Fruit fly (Drosophila melanogaster) whole organism, embryonic: ENCODE results near the gene CG6893.

Experiments used
- C15 ChIP-seq: fragments of 200-800 bp; sonication (Bioruptor generic); IDR thresholded peaks from 3 replicates; pipeline ENCODE4 v1.3.6; 2022; ENCODE audit warnings: missing biosample characterization, missing genetic modification characterization
- CG10147 ChIP-seq: fragments of 200-800 bp; sonication (Bioruptor generic); optimal IDR thresholded peaks from 2 replicates; lab custom pipeline; 2019; ENCODE audit warnings: missing biosample characterization, mild to moderate bottlenecking, missing genetic modification characterization, moderate library complexity
- CG10959 ChIP-seq: fragments of 200-800 bp; sonication (Bioruptor generic); IDR thresholded peaks from 2 replicates; pipeline ENCODE4 v1.3.6; 2022; ENCODE audit warnings: missing biosample characterization, missing genetic modification characterization
- CG11560 ChIP-seq: fragments of 200-800 bp; sonication (Bioruptor generic); IDR thresholded peaks from 3 replicates; pipeline ENCODE4 v1.3.6; 2022; ENCODE audit warnings: missing biosample characterization, missing genetic modification characterization
- CG11695 ChIP-seq: fragments of 200-800 bp; sonication (Bioruptor generic); IDR thresholded peaks from 3 replicates; pipeline ENCODE4 v1.3.6; 2022; ENCODE audit warnings: missing biosample characterization, missing genetic modification characterization
- CG12219 ChIP-seq: fragments of 200-800 bp; sonication (Bioruptor generic); optimal IDR thresholded peaks from 3 replicates; lab custom pipeline; 2018; ENCODE audit warnings: missing biosample characterization, mild to moderate bottlenecking, missing genetic modification characterization
- CG12299 ChIP-seq: fragments of 200-800 bp; sonication (Bioruptor generic); optimal IDR thresholded peaks from 2 replicates; lab custom pipeline; 2018; ENCODE audit warnings: missing biosample characterization, mild to moderate bottlenecking, missing genetic modification characterization
- CG12391 ChIP-seq: fragments of 200-800 bp; sonication (Bioruptor generic); optimal IDR thresholded peaks from 3 replicates; lab custom pipeline; 2018; ENCODE audit warnings: missing biosample characterization, mild to moderate bottlenecking, missing genetic modification characterization, moderate library complexity
- CG13123 ChIP-seq: fragments of 200-800 bp; sonication (Bioruptor generic); optimal IDR thresholded peaks from 2 replicates; lab custom pipeline; 2016; ENCODE audit warnings: missing biosample characterization, missing genetic modification characterization
- CG15073 ChIP-seq: fragments of 200-800 bp; sonication (Bioruptor generic); optimal IDR thresholded peaks from 2 replicates; lab custom pipeline; 2016; ENCODE audit warnings: missing biosample characterization, missing genetic modification characterization
- CG15269 ChIP-seq: fragments of 200-800 bp; sonication (Bioruptor generic); optimal IDR thresholded peaks from 2 replicates; lab custom pipeline; 2018; ENCODE audit warnings: missing biosample characterization, mild to moderate bottlenecking, missing genetic modification characterization, moderate library complexity
- CG15479 ChIP-seq: fragments of 200-800 bp; sonication (Bioruptor generic); optimal IDR thresholded peaks from 3 replicates; lab custom pipeline; 2019; ENCODE audit warnings: missing biosample characterization, mild to moderate bottlenecking, missing genetic modification characterization, moderate library complexity
- CG16813 ChIP-seq: fragments of 200-800 bp; sonication (Bioruptor generic); IDR thresholded peaks from 3 replicates; pipeline ENCODE4 v1.3.6; 2022; ENCODE audit warnings: missing biosample characterization, missing genetic modification characterization; ENCODE audit not compliant: partially characterized antibody
- CG17186 ChIP-seq: fragments of 200-800 bp; sonication (Bioruptor generic); optimal IDR thresholded peaks from 3 replicates; lab custom pipeline; 2017; ENCODE audit warnings: missing biosample characterization, missing genetic modification reagents, missing genetic modification characterization
- CG17328 ChIP-seq: fragments of 200-800 bp; sonication (Bioruptor generic); IDR thresholded peaks from 2 replicates; pipeline ENCODE4 v1.3.6; 2022; ENCODE audit warnings: missing biosample characterization, missing genetic modification characterization
- CG17361 ChIP-seq: fragments of 200-800 bp; sonication (Bioruptor generic); IDR thresholded peaks from 3 replicates; pipeline ENCODE4 v1.3.6; 2022; ENCODE audit warnings: missing biosample characterization, missing genetic modification characterization
- CG1792 ChIP-seq: fragments of 200-800 bp; sonication (Bioruptor generic); optimal IDR thresholded peaks from 2 replicates; lab custom pipeline; 2016; ENCODE audit warnings: missing biosample characterization, missing genetic modification characterization
- CG18262 ChIP-seq: fragments of 200-800 bp; optimal IDR thresholded peaks from 3 replicates; lab custom pipeline; 2019; ENCODE audit warnings: missing biosample characterization, mild to moderate bottlenecking, missing genetic modification characterization, moderate library complexity
- CG18599 ChIP-seq: fragments of 200-800 bp; sonication (Bioruptor generic); optimal IDR thresholded peaks from 3 replicates; lab custom pipeline; 2017; ENCODE audit warnings: missing biosample characterization, missing genetic modification characterization, mild to moderate bottlenecking, moderate library complexity, missing genetic modification reagents
- CG2120 ChIP-seq: fragments of 200-800 bp; sonication (Bioruptor generic); optimal IDR thresholded peaks from 3 replicates; lab custom pipeline; 2016; ENCODE audit warnings: missing biosample characterization, missing genetic modification characterization
- CG34224 ChIP-seq: fragments of 200-800 bp; sonication (Bioruptor generic); IDR thresholded peaks from 3 replicates; pipeline ENCODE4 v1.3.6; 2022; ENCODE audit warnings: missing biosample characterization, missing genetic modification characterization; ENCODE audit not compliant: partially characterized antibody
- CG34422 ChIP-seq: fragments of 200-800 bp; sonication (Bioruptor generic); IDR thresholded peaks from 3 replicates; pipeline ENCODE4 v1.3.6; 2022; ENCODE audit warnings: missing biosample characterization, missing genetic modification characterization
- CG42726 ChIP-seq: fragments of 200-800 bp; sonication (Bioruptor generic); IDR thresholded peaks from 2 replicates; pipeline ENCODE4 v1.3.6; 2022; ENCODE audit warnings: missing biosample characterization, missing genetic modification characterization; ENCODE audit not compliant: partially characterized antibody
- CG6791 ChIP-seq: fragments of 200-800 bp; sonication (Bioruptor generic); IDR thresholded peaks from 3 replicates; pipeline ENCODE4 v1.3.6; 2022; ENCODE audit warnings: missing biosample characterization, missing genetic modification characterization; ENCODE audit not compliant: partially characterized antibody
- CG7786 ChIP-seq: fragments of 200-800 bp; sonication (Bioruptor generic); optimal IDR thresholded peaks from 2 replicates; lab custom pipeline; 2016; ENCODE audit warnings: missing biosample characterization, missing genetic modification characterization
- CG8089 ChIP-seq: fragments of 200-800 bp; sonication (Bioruptor generic); optimal IDR thresholded peaks from 3 replicates; lab custom pipeline; 2016; ENCODE audit warnings: missing biosample characterization, missing genetic modification characterization
- CG8478 ChIP-seq: fragments of >200 bp; optimal IDR thresholded peaks from 2 replicates; lab custom pipeline; 2018
- CG8944 ChIP-seq: fragments of 200-800 bp; sonication (Bioruptor generic); optimal IDR thresholded peaks from 3 replicates; lab custom pipeline; 2016; ENCODE audit warnings: missing biosample characterization, missing genetic modification characterization
- CG9932 ChIP-seq: fragments of 200-800 bp; sonication (Bioruptor generic); IDR thresholded peaks from 2 replicates; pipeline ENCODE4 v1.3.6; 2022; ENCODE audit warnings: missing biosample characterization, missing genetic modification characterization
- CkIIα-i1 ChIP-seq: fragments of 200-800 bp; sonication (Bioruptor generic); IDR thresholded peaks from 2 replicates; pipeline ENCODE4 v1.3.6; 2022; ENCODE audit warnings: missing biosample characterization, missing genetic modification characterization
- D ChIP-seq, 2 experiments: fragments of 200-800 bp in 1 of 2; fragments of >200 bp in 1 of 2; sonication (Bioruptor generic) in 1 of 2; optimal IDR thresholded peaks; 2 replicates in 1 of 2; 3 replicates in 1 of 2; lab custom pipeline; 2017; ENCODE audit warnings: mild to moderate bottlenecking in 1 of 2, missing biosample characterization in 1 of 2, missing genetic modification characterization in 1 of 2, missing genetic modification reagents in 1 of 2
- Fer1 ChIP-seq: fragments of 200-800 bp; sonication (Bioruptor generic); optimal IDR thresholded peaks from 2 replicates; lab custom pipeline; 2017; ENCODE audit warnings: missing biosample characterization, mild to moderate bottlenecking, missing genetic modification characterization
- GATAe ChIP-seq: fragments of 200-800 bp; sonication (Bioruptor generic); conservative IDR thresholded peaks from 2 replicates; pipeline ENCODE4 v1.3.6; 2022; ENCODE audit warnings: missing biosample characterization, missing genetic modification characterization
- Lim3 ChIP-seq: fragments of 200-800 bp; sonication (Bioruptor generic); IDR thresholded peaks from 2 replicates; pipeline ENCODE4 v1.3.6; 2022; ENCODE audit warnings: missing biosample characterization, missing genetic modification characterization
- NK7.1 ChIP-seq: fragments of 200-800 bp; sonication (Bioruptor generic); optimal IDR thresholded peaks from 3 replicates; lab custom pipeline; 2016; ENCODE audit warnings: missing biosample characterization, missing genetic modification characterization
- Taf1 ChIP-seq: fragments of 200-800 bp; sonication (Bioruptor generic); IDR thresholded peaks from 2 replicates; pipeline ENCODE4 v1.3.6; 2022; ENCODE audit warnings: missing biosample characterization, missing genetic modification characterization
- Trl ChIP-seq, 3 experiments: fragments of >200 bp in 2 of 3; fragments of 200-800 bp in 1 of 3; sonication (Bioruptor generic) in 1 of 3; optimal IDR thresholded peaks; 2 replicates in 1 of 3; 3 replicates in 2 of 3; lab custom pipeline; 2016 to 2017; ENCODE audit warnings: missing biosample characterization in 1 of 3, missing genetic modification characterization in 1 of 3
- ara ChIP-seq: fragments of 200-800 bp; sonication (Bioruptor generic); IDR thresholded peaks from 2 replicates; pipeline ENCODE4 v1.3.6; 2022; ENCODE audit warnings: missing biosample characterization, missing genetic modification characterization
- fd102C ChIP-seq: fragments of 200-800 bp; sonication (Bioruptor generic); optimal IDR thresholded peaks from 2 replicates; lab custom pipeline; 2018; ENCODE audit warnings: missing biosample characterization, mild to moderate bottlenecking, missing genetic modification characterization, moderate library complexity
- fd3F ChIP-seq: fragments of 200-800 bp; sonication (Bioruptor generic); optimal IDR thresholded peaks from 2 replicates; lab custom pipeline; 2018; ENCODE audit warnings: missing biosample characterization, mild to moderate bottlenecking, missing genetic modification characterization, moderate library complexity
- gfzf ChIP-seq: fragments of 200-800 bp; sonication (Bioruptor generic); optimal IDR thresholded peaks from 2 replicates; lab custom pipeline; 2016; ENCODE audit warnings: missing biosample characterization, mild to moderate bottlenecking, missing genetic modification characterization, moderate library complexity
- grn ChIP-seq: fragments of 200-800 bp; sonication (Bioruptor generic); optimal IDR thresholded peaks from 3 replicates; lab custom pipeline; 2017; ENCODE audit warnings: missing biosample characterization, missing genetic modification characterization
- hb ChIP-seq: fragments of 200-800 bp; sonication (Bioruptor generic); IDR thresholded peaks from 3 replicates; pipeline ENCODE4 v1.3.6; 2022; ENCODE audit warnings: missing biosample characterization, missing genetic modification characterization; ENCODE audit not compliant: partially characterized antibody
- jigr1 ChIP-seq: fragments of 200-800 bp; sonication (Bioruptor generic); IDR thresholded peaks from 3 replicates; pipeline ENCODE4 v1.3.6; 2022; ENCODE audit warnings: missing biosample characterization, missing genetic modification characterization
- pan ChIP-seq, 4 experiments: fragments of >200 bp in 3 of 4; fragments of 200-800 bp in 1 of 4; sonication (Bioruptor generic) in 1 of 4; optimal IDR thresholded peaks in 3 of 4; IDR thresholded peaks in 1 of 4; 2 replicates each; pipeline versions ENCODE4 v1.3.6 to Lab custom; 2017 to 2022; ENCODE audit warnings: missing biosample characterization in 2 of 4, missing genetic modification characterization in 2 of 4, mixed read lengths in 1 of 4
- pnt ChIP-seq: fragments of 200-800 bp; sonication (Bioruptor generic); optimal IDR thresholded peaks from 3 replicates; lab custom pipeline; 2016; ENCODE audit warnings: missing biosample characterization, missing genetic modification characterization
- so ChIP-seq: fragments of 200-800 bp; sonication (Bioruptor generic); IDR thresholded peaks from 3 replicates; pipeline ENCODE4 v1.3.6; 2022; ENCODE audit warnings: missing biosample characterization, missing genetic modification characterization
- sug ChIP-seq: fragments of 200-800 bp; optimal IDR thresholded peaks from 2 replicates; lab custom pipeline; 2019; ENCODE audit warnings: missing biosample characterization, mild to moderate bottlenecking, missing genetic modification characterization, moderate library complexity
- tin ChIP-seq: fragments of 200-800 bp; sonication (Bioruptor generic); optimal IDR thresholded peaks from 3 replicates; lab custom pipeline; 2016; ENCODE audit warnings: missing biosample characterization, missing genetic modification characterization
- ttk ChIP-seq: fragments of 200-800 bp; sonication (Bioruptor generic); IDR thresholded peaks from 2 replicates; pipeline ENCODE4 v2.1.2; 2022; ENCODE audit warnings: missing biosample characterization, missing genetic modification characterization

CG6893 gene

dm6 chr3L:18672203-18672602, 21.8 kb upstream of the CG6893 start (continued):
- TF ChIP-seq fd102C (GFP tag; lab: Kevin White, UChicago) (no peak), CG11695 (GFP tag; lab: Robert Waterston, UW) (no peak), CG17186 (GFP tag; lab: Kevin White, UChicago) (no peak), CG10147 (no peak), gfzf (GFP tag; lab: Kevin White, UChicago) (no peak), sug (tag; lab: Kevin White, UChicago) (peak; percentile 9), CG34422 (GFP tag; lab: Robert Waterston, UW) (peak; percentile 92), CG17361 (GFP tag; lab: Robert Waterston, UW) (no peak), CG12219 (GFP tag; lab: Kevin White, UChicago) (no peak), pan (optimal IDR thresholded peaks at IDR 0.05; lab: Kevin White, UChicago) (no peak), pan (GFP tag; optimal IDR thresholded peaks at IDR 0.05 in 1 of 2, IDR thresholded peaks at IDR 0.05 in 1 of 2) (peak in 1 of 2 experiments; percentile 30), CG8089 (GFP tag; lab: Kevin White, UChicago) (no peak), Fer1 (GFP tag; lab: Kevin White, UChicago) (peak; percentile 19), fd3F (GFP tag; lab: Kevin White, UChicago) (no peak), grn (GFP tag; lab: Kevin White, UChicago) (no peak), CG15073 (no peak), CG1792 (GFP tag; lab: Kevin White, UChicago) (no peak), so (no peak), Trl (optimal IDR thresholded peaks at IDR 0.05; lab: Kevin White, UChicago) (no peak), Trl (GFP tag; optimal IDR thresholded peaks at IDR 0.05; lab: Kevin White, UChicago) (peak; percentile 43), CG6791 (GFP tag; lab: Robert Waterston, UW) (peak; percentile 31; the same call in 1 of the 3 replicates), D (optimal IDR thresholded peaks at IDR 0.05; lab: Kevin White, UChicago) (no peak), D (GFP tag; optimal IDR thresholded peaks at IDR 0.05; lab: Kevin White, UChicago) (no peak), hb (GFP tag; lab: Robert Waterston, UW) (no peak), tin (no peak), CG16813 (peak; percentile 19; the same call in 1 of the 3 replicates), CG12299 (tag; lab: Kevin White, UChicago) (no peak), CG10959 (GFP tag; lab: Robert Waterston, UW) (no peak), GATAe (GFP tag; lab: Robert Waterston, UW) (no peak), CG13123 (GFP tag; lab: Kevin White, UChicago) (no peak), CG18599 (GFP tag; lab: Kevin White, UChicago) (peak; percentile 37), Taf1 (GFP tag; lab: Robert Waterston, UW) (no peak), CG15269 (no peak), CG8944 (GFP tag; lab: Kevin White, UChicago) (no peak), CG11560 (no peak), CG34224 (GFP tag; lab: Robert Waterston, UW) (no peak), CG12391 (tag; lab: Kevin White, UChicago) (no peak), CG8478 (no peak), CkIIα-i1 (GFP tag; lab: Robert Waterston, UW) (no peak), C15 (GFP tag; lab: Robert Waterston, UW) (no peak), CG18262 (tag; lab: Kevin White, UChicago) (no peak), Lim3 (no peak), ttk (GFP tag; lab: Robert Waterston, UW) (no peak), CG17328 (GFP tag; lab: Robert Waterston, UW) (0 out of 2 replicates have a peak, but pooled peaks have one; percentile 33), CG9932 (peak; percentile 15; the same call in 1 of the 2 replicates), pnt (GFP tag; lab: Kevin White, UChicago) (no peak), CG42726 (no peak), jigr1 (no peak), CG7786 (GFP tag; lab: Kevin White, UChicago) (no peak), CG15479 (GFP tag; lab: Kevin White, UChicago) (no peak), NK7.1 (GFP tag; lab: Kevin White, UChicago) (no peak), CG2120 (GFP tag; lab: Kevin White, UChicago) (peak; percentile 53), ara (no peak)
